Fruit fly (Drosophila melanogaster) whole organism, pupa: ENCODE data around the gene Rbcn-3A.

Source experiments
- CG14655 ChIP-seq: fragments of 200-800 bp; sonication (Bioruptor generic); optimal IDR thresholded peaks from 3 replicates; lab custom pipeline; 2017; ENCODE audit warnings: mild to moderate bottlenecking, missing biosample characterization, missing genetic modification reagents, missing genetic modification characterization
- CG32121 ChIP-seq: fragments of 200-800 bp; sonication (Bioruptor generic); IDR thresholded peaks from 2 replicates; pipeline ENCODE4 v1.3.6; 2022; ENCODE audit warnings: missing biosample characterization, missing genetic modification characterization
- EcR ChIP-seq: fragments of 200-800 bp; sonication (Bioruptor generic); optimal IDR thresholded peaks from 3 replicates; lab custom pipeline; 2019; ENCODE audit warnings: missing biosample characterization, missing genetic modification characterization, mild to moderate bottlenecking, moderate library complexity, missing genetic modification reagents

dm6 chrX:6216650-6217049 is 38.6 kb downstream of the Rbcn-3A start:
- TF ChIP-seq CG32121 (GFP tag; lab: Robert Waterston, UW) (no peak), CG14655 (GFP tag; lab: Kevin White, UChicago) (no peak), EcR (GFP tag; lab: Kevin White, UChicago) (no peak)
